Fruit fly (Drosophila melanogaster) whole organism, embryonic: ENCODE measurements around the gene Kal1.

Experiments used
- CG13296 ChIP-seq: fragments of 200-800 bp; sonication (Bioruptor generic); optimal IDR thresholded peaks from 3 replicates; lab custom pipeline; 2018; ENCODE audit warnings: missing biosample characterization, mild to moderate bottlenecking, missing genetic modification characterization
- CG7786 ChIP-seq: fragments of 200-800 bp; sonication (Bioruptor generic); optimal IDR thresholded peaks from 2 replicates; lab custom pipeline; 2016; ENCODE audit warnings: missing biosample characterization, missing genetic modification characterization
- CHES-1-like ChIP-seq: fragments of 200-800 bp; sonication (Bioruptor generic); optimal IDR thresholded peaks from 2 replicates; lab custom pipeline; 2016; ENCODE audit warnings: missing biosample characterization, missing genetic modification characterization
- Camta ChIP-seq: fragments of 200-800 bp; sonication (Bioruptor generic); optimal IDR thresholded peaks from 2 replicates; lab custom pipeline; 2016; ENCODE audit warnings: missing biosample characterization, missing genetic modification characterization
- HLHmδ ChIP-seq: fragments of 200-800 bp; sonication (Bioruptor generic); optimal IDR thresholded peaks from 2 replicates; lab custom pipeline; 2018; ENCODE audit warnings: missing biosample characterization, mild to moderate bottlenecking, missing genetic modification characterization, moderate library complexity
- cas ChIP-seq: fragments of 200-800 bp; sonication (Bioruptor generic); IDR thresholded peaks from 2 replicates; pipeline ENCODE4 v1.3.6; 2022; ENCODE audit warnings: missing biosample characterization, missing genetic modification characterization
- mirr ChIP-seq: fragments of 200-800 bp; sonication (Bioruptor generic); optimal IDR thresholded peaks from 3 replicates; lab custom pipeline; 2018; ENCODE audit warnings: missing biosample characterization, mild to moderate bottlenecking, missing genetic modification characterization
- pros ChIP-seq: fragments of 200-800 bp; sonication (Bioruptor generic); optimal IDR thresholded peaks from 3 replicates; lab custom pipeline; 2019; ENCODE audit warnings: missing biosample characterization, mild to moderate bottlenecking, missing genetic modification characterization, moderate library complexity
- tna ChIP-seq: fragments of 200-800 bp; sonication (Bioruptor generic); IDR thresholded peaks from 2 replicates; pipeline ENCODE4 v1.3.6; 2022; ENCODE audit warnings: missing biosample characterization, missing genetic modification characterization; ENCODE audit not compliant: partially characterized antibody

DNA sequence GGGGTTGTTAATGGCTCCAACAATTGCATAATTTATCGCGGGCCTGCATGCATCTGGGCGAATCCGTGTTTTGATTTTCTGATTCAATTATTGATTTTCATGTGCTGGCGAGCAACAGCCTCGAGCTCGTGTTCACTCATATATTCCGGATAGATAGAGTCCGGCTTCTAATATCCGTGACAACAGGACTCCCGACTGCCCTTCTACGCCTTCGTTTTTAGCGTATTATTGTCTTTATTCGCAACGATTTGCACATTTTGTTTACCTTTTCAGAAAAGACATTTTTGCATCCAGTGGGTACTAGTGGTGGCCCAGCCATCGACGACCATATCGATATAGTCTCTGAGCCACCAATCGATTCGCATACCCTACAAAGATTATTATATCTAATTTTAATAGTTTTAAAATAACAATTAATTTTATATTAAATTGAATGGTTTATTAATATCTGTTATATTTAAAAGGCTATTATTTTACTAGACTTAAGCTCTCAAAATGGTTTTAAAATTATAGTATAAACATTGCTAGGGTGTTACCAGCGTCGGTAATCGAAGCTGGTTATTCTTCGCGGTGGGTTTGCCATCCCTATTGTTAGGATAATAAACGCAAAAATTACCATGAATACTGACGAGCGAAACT is 20.1 kb downstream of the Kal1 start, which contains the start of the genes Myo95E and TBC1d7:
- TF ChIP-seq CHES-1-like (GFP tag; lab: Kevin White, UChicago) = peak; percentile 48
- no peak for TF ChIP-seq HLHmδ
- no peak for TF ChIP-seq mirr (GFP tag; lab: Kevin White, UChicago)
- TF ChIP-seq tna (GFP tag; lab: Robert Waterston, UW) = no peak
- peak; percentile 15 for TF ChIP-seq CG7786 (GFP tag; lab: Kevin White, UChicago)
- TF ChIP-seq CG13296 (GFP tag; lab: Kevin White, UChicago) = peak; percentile 81
- TF ChIP-seq cas (GFP tag; lab: Robert Waterston, UW) = peak; percentile 69; the same call in 1 of the 2 replicates
- TF ChIP-seq Camta (GFP tag; lab: Kevin White, UChicago) = peak; percentile 12
- TF ChIP-seq pros (GFP tag; lab: Kevin White, UChicago) = no peak
